Fruit fly (Drosophila melanogaster) ovary, adult (tissue): ENCODE results near the gene Rev1.

ENCODE experiments used
- CG17801 ChIP-seq: fragments of 200-800 bp; optimal IDR thresholded peaks from 2 replicates; lab custom pipeline; 2019; ENCODE audit warnings: missing biosample characterization, mild to moderate bottlenecking, missing genetic modification characterization, moderate library complexity; ENCODE audit not compliant: partially characterized antibody

The Rev1 gene

dm6 chr3L:618347-619272 is 35.6 kb upstream of the Rev1 start:
- TF ChIP-seq CG17801 (GFP tag; lab: Kevin White, UChicago), result no peak

- no peak for TF ChIP-seq CG17801 (GFP tag; lab: Kevin White, UChicago)
Observed at dm6 chr3L:619427-620308, 34.5 kb upstream of the Rev1 start.

DNA sequence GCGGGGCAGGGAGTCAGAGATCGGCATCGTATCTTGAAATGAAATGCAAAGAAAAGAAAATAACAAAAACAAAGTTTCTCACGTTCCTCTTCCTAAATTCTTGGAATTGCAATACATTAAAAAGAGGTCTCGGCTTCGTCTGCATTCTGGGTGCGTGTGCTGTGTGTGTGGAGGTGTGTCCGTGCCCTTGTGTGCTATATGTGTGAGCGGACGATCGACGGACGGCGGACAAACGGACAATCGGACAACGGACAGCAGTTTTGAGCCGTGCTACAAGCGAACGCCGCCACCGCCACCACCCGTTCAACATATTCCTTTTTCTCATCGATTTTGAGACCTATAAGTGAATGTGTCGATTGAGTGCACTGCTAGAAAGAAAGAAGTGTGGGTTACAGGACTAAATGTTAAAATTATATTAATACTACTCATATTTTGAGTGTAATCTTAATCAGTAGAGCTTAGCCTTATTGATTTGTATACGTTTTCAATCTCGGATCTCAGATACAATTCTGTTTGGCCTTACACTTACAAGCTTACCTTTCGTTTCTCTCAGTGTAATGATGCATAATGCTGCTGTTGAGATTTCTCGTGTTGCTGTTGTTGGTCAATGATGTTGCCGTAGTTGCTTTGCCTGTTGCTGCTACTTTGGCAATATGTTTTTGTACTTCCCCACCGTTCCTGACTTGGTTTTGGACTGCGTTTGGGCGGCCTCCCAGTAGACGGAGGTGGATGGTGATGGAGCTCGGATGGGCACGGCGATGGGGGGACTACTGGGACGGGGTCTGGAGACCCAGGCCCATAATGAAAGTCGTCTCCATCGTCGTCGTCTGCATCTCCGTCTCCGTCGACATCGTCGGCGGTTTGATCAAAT is 32.8 kb upstream of the Rev1 start:
- no peak for TF ChIP-seq CG17801 (GFP tag; lab: Kevin White, UChicago)

DNA sequence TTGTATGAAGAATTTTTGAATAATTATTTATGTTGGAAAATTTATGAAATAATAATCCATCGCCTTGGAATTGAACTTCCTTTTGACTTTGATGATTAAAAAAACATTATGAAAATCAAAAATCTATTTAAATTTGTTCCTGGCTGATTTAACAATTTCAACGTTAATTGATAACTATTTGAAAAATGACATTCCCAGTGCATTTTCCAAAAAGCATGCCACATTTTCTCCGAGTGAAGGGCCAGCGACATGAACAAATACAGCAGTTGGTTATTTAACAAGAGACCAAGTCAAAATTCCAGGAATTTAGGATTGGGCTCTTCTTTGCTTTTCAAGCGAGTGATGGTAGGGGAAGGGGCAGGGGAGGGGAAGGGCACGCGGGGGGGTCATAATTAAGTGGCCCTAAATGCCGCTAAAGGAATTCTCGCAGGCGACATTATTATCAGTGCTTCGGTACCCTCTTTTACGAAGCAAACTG is 31.8 kb upstream of the Rev1 start:
- TF ChIP-seq CG17801 (GFP tag; lab: Kevin White, UChicago), result no peak

DNA sequence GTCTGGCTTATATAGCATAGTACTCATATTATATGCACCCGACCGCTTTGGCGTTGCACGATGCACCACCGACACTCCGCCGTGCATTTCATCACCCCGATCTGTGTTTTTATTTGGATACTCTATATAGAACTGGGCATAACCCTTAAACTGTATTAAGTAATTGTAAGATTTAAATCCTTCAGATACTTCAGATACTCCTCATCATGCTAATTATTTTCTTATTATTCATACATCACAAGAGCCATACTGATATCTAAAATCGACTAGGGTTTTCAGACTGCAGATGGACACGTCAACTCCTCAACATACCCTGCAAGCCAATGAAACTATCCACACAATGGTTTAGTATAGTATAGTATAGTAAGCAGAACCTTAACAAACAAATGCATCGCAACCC is 30.6 kb upstream of the Rev1 start:
- no peak for TF ChIP-seq CG17801 (GFP tag; lab: Kevin White, UChicago)

dm6 chr3L:624203-624914 is 29.8 kb upstream of the Rev1 start:
- TF ChIP-seq CG17801 (GFP tag; lab: Kevin White, UChicago), result no peak

- TF ChIP-seq CG17801 (GFP tag; lab: Kevin White, UChicago), result no peak
Observed at dm6 chr3L:625899-626298, 28.3 kb upstream of the Rev1 start.

DNA sequence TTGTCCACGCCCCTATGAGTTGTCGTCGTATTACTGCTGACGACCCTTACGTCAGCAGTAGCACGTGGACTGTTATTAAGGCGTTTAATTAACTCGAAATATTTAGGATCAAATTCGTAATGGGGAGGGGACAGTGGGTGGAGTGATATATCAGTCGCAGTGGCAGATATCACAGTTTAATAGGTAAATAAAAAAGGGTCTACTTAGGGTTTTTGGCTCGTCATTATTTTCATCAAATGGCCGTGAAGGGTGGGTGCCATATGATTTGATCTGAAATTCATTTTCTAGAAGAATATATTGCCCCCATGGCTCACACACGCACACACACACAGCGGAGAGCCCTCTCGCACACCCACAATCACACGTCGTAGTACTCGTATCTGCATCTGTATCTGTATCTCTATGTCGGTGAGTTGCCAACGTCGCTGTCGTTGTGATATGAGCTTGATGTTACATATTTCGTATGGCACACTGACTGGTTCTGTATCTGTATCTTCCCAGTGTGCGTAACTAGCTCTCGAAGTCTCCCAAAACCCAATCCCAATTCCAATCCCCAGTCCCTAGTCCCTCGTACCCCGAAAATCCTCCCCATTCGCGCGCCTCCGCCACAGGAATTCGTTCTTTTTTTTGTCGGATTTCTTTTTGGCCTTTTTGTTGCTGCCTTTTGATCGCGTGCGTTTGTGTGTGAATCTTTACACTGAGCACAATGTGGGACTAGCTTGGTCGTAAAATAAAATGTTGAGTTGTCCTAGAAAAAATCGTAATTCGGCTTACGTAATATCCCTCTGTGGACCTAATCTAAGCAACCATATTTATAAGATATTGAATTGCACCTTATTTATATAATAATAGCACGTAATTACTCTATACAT is 27.4 kb upstream of the Rev1 start:
- TF ChIP-seq CG17801 (GFP tag; lab: Kevin White, UChicago), result no peak

DNA sequence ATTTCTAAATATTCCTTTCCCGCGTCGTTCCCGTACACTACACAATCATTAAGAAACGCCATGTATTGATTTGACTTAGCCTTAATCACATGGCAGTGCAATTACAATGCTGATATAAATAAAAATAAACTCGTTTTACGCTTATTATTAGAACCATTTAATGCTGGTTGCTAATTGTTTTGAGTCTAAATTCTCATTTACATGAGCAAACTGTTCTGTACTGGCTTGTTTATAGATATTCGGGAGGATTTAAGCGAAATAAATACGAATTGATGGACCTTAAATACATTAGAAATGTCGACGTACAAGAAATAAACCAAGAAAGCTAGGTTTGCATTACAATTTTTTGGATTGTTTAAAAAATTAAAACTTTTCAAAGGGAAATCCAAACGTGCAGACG is 26.8 kb upstream of the Rev1 start:
- no peak for TF ChIP-seq CG17801 (GFP tag; lab: Kevin White, UChicago)

DNA sequence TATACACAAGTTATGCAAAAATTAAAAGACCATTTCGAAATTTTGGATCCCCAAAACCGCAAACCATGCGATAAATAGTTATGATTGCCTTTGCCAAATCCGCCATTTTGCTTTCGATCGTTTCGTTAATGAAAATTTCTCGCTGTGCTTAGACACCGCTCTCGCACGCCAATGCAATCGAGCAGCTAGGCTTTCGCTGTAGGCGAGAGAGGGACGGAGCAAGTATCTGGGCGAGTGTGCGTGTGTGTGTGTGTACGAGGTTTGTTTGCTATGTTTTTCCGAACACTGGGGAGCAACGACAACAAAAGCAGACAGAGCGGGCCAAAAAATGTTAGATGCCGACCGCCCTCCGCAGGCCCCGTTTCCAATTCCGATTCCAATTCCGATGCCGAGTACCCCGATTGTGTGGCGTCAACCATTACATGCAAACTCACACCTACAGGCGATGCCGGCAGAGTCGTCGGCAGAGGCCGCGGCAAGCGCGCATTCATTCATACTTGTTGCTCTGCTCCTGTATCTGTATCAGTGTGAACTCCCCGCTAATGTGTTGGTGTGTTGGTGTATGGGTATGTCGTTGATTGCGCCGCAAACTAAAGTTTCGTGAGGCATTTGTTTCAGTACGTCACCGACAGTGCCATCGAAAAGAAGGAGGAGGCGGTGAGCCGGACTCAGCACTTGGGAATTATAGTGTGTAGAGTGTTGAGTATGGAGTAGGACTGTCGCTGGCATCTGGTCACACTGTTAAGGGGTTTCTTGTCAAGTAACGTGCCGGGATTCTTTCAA is 26.2 kb upstream of the Rev1 start:
- peak; percentile 7 for TF ChIP-seq CG17801 (GFP tag; lab: Kevin White, UChicago)

DNA sequence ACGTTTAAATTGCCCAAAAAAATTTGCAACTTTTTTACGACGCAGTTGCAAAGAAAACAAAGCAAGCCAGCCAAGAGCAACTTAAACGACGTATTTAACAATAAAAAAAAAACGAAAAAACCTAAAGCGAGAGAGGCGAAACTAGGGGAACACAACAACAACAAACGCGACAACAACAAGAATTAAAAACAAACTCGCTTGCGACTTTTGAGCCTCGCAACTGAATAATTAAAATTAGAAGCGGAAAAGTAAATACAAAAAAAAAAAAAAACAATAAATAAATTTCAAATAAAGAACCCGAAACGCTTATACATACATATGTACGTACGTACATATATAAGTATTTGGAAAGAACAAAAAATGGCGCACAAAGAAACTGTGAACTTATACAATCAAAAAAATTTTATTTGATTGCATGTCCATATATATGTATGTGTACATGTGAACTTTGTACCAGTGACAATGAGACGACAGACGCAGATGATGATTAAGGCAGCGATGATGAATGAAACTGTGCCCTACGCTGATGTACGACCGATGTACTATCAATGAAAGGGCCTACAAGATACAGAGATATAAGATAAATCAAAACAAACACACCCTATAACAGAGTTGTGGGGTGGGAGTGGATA is 25.4 kb upstream of the Rev1 start:
- no peak for TF ChIP-seq CG17801 (GFP tag; lab: Kevin White, UChicago)
